Worm (Caenorhabditis elegans) whole organism, midembryonic: ENCODE results near the gene C49F5.6.

ENCODE experiments used
- T22C8.4 ChIP-seq: fragments of 200-800 bp; sonication (Bioruptor generic); IDR thresholded peaks from 2 replicates; pipeline ENCODE4 v1.3.6; 2022; ENCODE audit warnings: missing genetic modification characterization, missing compliant biosample characterization
- cog-1 ChIP-seq: sonication (generic microtip); optimal IDR thresholded peaks from 2 replicates; lab custom pipeline; 2016; ENCODE audit warnings: missing genetic modification characterization, missing compliant biosample characterization
- flt-1 ChIP-seq: fragments of 200-800 bp; sonication (Bioruptor generic); IDR thresholded peaks from 2 replicates; pipeline ENCODE4 v1.3.6; 2022; ENCODE audit warnings: missing genetic modification characterization, missing compliant biosample characterization
- klf-2 ChIP-seq: fragments of 200-800 bp; sonication (Bioruptor generic); conservative IDR thresholded peaks from 2 replicates; pipeline ENCODE4 v1.3.6; 2022; ENCODE audit warnings: missing genetic modification reagents, missing genetic modification characterization, missing compliant biosample characterization
- med-1 ChIP-seq: sonication (generic microtip); optimal IDR thresholded peaks from 2 replicates; lab custom pipeline; 2017; ENCODE audit warnings: missing genetic modification characterization, mild to moderate bottlenecking, missing compliant biosample characterization, antibody characterized with exemption, missing genetic modification reagents; ENCODE audit not compliant: insufficient read depth
- ref-1 ChIP-seq: fragments of 200-800 bp; sonication (Bioruptor generic); conservative IDR thresholded peaks from 2 replicates; pipeline ENCODE4 v1.3.6; 2022; ENCODE audit warnings: missing genetic modification reagents, missing genetic modification characterization, missing compliant biosample characterization
- tab-1 ChIP-seq: fragments of 200-800 bp; sonication (Bioruptor generic); IDR thresholded peaks from 2 replicates; pipeline ENCODE4 v1.3.6; 2022; ENCODE audit warnings: missing genetic modification characterization, missing compliant biosample characterization
- ztf-23 ChIP-seq: fragments of 200-800 bp; sonication (Bioruptor generic); IDR thresholded peaks from 2 replicates; pipeline ENCODE4 v1.3.6; 2022; ENCODE audit warnings: missing genetic modification reagents, missing genetic modification characterization, missing compliant biosample characterization
- ztf-29 ChIP-seq: fragments of 200-800 bp; sonication (Bioruptor generic); IDR thresholded peaks from 2 replicates; pipeline ENCODE4 v1.3.6; 2022; ENCODE audit warnings: missing genetic modification reagents, missing genetic modification characterization, missing compliant biosample characterization

C49F5.6 gene

ce11 chrX:11987900-11988364 lies at the start of gene C49F5.6:
TSS of gene C49F5.6 (plus strand) at chrX:11988314.
- TF ChIP-seq cog-1 (tag; lab: Kevin White, UChicago) (no peak), klf-2 (no peak), tab-1 (GFP tag; lab: Robert Waterston, UW) (no peak), ztf-29 (no peak), ref-1 (GFP tag; lab: Robert Waterston, UW) (no peak), T22C8.4 (GFP tag; lab: Robert Waterston, UW) (no peak), med-1 (GFP tag; lab: Kevin White, UChicago) (no peak), flt-1 (GFP tag; lab: Robert Waterston, UW) (no peak), ztf-23 (GFP tag; lab: Robert Waterston, UW) (no peak)

- TF ChIP-seq flt-1 (GFP tag; lab: Robert Waterston, UW) (no peak), med-1 (GFP tag; lab: Kevin White, UChicago) (no peak), ztf-29 (no peak), tab-1 (GFP tag; lab: Robert Waterston, UW) (no peak), klf-2 (no peak), cog-1 (tag; lab: Kevin White, UChicago) (no peak), ztf-23 (GFP tag; lab: Robert Waterston, UW) (no peak), T22C8.4 (GFP tag; lab: Robert Waterston, UW) (no peak), ref-1 (GFP tag; lab: Robert Waterston, UW) (no peak)
Observed at ce11 chrX:11938826-11939225, 49.3 kb upstream of the C49F5.6 start, which contains the start of gene F55G7.5. TSS of gene F55G7.5 (minus strand) at chrX:11938926.

ce11 chrX:11941951-11942350 lies 46.2 kb upstream of the C49F5.6 start, which contains the start of gene F55G7.3:
TSS of gene F55G7.3 (minus strand) at chrX:11942051.
- TF ChIP-seq T22C8.4 (GFP tag; lab: Robert Waterston, UW): no peak

ce11 chrX:11946788-11947463 lies 41.2 kb upstream of the C49F5.6 start, which contains the start of gene nfya-1:
TSS of gene nfya-1 (minus strand) at chrX:11946838.
- TF ChIP-seq T22C8.4 (GFP tag; lab: Robert Waterston, UW) (peak; percentile 78), tab-1 (GFP tag; lab: Robert Waterston, UW) (no peak), cog-1 (tag; lab: Kevin White, UChicago) (peak; percentile 32)

- TF ChIP-seq cog-1 (tag; lab: Kevin White, UChicago): no peak
- TF ChIP-seq klf-2: no peak
- no peak for TF ChIP-seq ref-1 (GFP tag; lab: Robert Waterston, UW)
- TF ChIP-seq ztf-23 (GFP tag; lab: Robert Waterston, UW): no peak
- TF ChIP-seq tab-1 (GFP tag; lab: Robert Waterston, UW): no peak
- no peak for TF ChIP-seq med-1 (GFP tag; lab: Kevin White, UChicago)
- no peak for TF ChIP-seq ztf-29
- no peak for TF ChIP-seq flt-1 (GFP tag; lab: Robert Waterston, UW)
- no peak for TF ChIP-seq T22C8.4 (GFP tag; lab: Robert Waterston, UW)
Observed at ce11 chrX:11948184-11948894, 39.8 kb upstream of the C49F5.6 start, which contains the start of gene lsd-1. TSS of gene lsd-1 (plus strand) at chrX:11948844.

- no peak for TF ChIP-seq tab-1 (GFP tag; lab: Robert Waterston, UW)
- TF ChIP-seq T22C8.4 (GFP tag; lab: Robert Waterston, UW): no peak
- no peak for TF ChIP-seq flt-1 (GFP tag; lab: Robert Waterston, UW)
- TF ChIP-seq ref-1 (GFP tag; lab: Robert Waterston, UW): no peak
- no peak for TF ChIP-seq cog-1 (tag; lab: Kevin White, UChicago)
- no peak for TF ChIP-seq ztf-29
- TF ChIP-seq klf-2: no peak
Observed at ce11 chrX:11952129-11952528, 36.0 kb upstream of the C49F5.6 start.

- TF ChIP-seq tab-1 (GFP tag; lab: Robert Waterston, UW): no peak
- no peak for TF ChIP-seq klf-2
- no peak for TF ChIP-seq flt-1 (GFP tag; lab: Robert Waterston, UW)
- no peak for TF ChIP-seq med-1 (GFP tag; lab: Kevin White, UChicago)
- TF ChIP-seq ztf-23 (GFP tag; lab: Robert Waterston, UW): no peak
- TF ChIP-seq cog-1 (tag; lab: Kevin White, UChicago): no peak
- no peak for TF ChIP-seq ztf-29
- TF ChIP-seq T22C8.4 (GFP tag; lab: Robert Waterston, UW): no peak
- no peak for TF ChIP-seq ref-1 (GFP tag; lab: Robert Waterston, UW)
Observed at ce11 chrX:11953229-11953628, 34.9 kb upstream of the C49F5.6 start, which contains the start of gene T08D10.4. TSS of gene T08D10.4 (minus strand) at chrX:11953329.

- TF ChIP-seq flt-1 (GFP tag; lab: Robert Waterston, UW) (no peak), ztf-29 (no peak), cog-1 (tag; lab: Kevin White, UChicago) (no peak), klf-2 (no peak), ztf-23 (GFP tag; lab: Robert Waterston, UW) (no peak), tab-1 (GFP tag; lab: Robert Waterston, UW) (no peak), ref-1 (GFP tag; lab: Robert Waterston, UW) (no peak), med-1 (GFP tag; lab: Kevin White, UChicago) (no peak), T22C8.4 (GFP tag; lab: Robert Waterston, UW) (no peak)
Observed at ce11 chrX:11955125-11955524, 33.0 kb upstream of the C49F5.6 start, which contains the start of gene T08D10.3. TSS of gene T08D10.3 (plus strand) at chrX:11955425.

- TF ChIP-seq cog-1 (tag; lab: Kevin White, UChicago): no peak
Observed at ce11 chrX:11957246-11957645, 30.9 kb upstream of the C49F5.6 start, which contains the start of gene T08D10.5. TSS of gene T08D10.5 (plus strand) at chrX:11957546.
